Worm (Caenorhabditis elegans) whole organism, L3 larva: Measurements from ENCODE around the gene F20D6.15.

Experiments
- ama-1 ChIP-seq: fragments of 150-350 bp; optimal IDR thresholded peaks from 2 replicates; lab custom pipeline; 2018
- ceh-16 ChIP-seq: sonication (generic microtip); optimal IDR thresholded peaks from 2 replicates; lab custom pipeline; 2017; ENCODE audit warnings: missing biosample characterization, missing genetic modification characterization
- ceh-28 ChIP-seq: fragments of 150-350 bp; optimal IDR thresholded peaks from 2 replicates; lab custom pipeline; 2014; ENCODE audit warnings: missing biosample characterization, missing genetic modification reagents, missing genetic modification characterization
- egl-5 ChIP-seq: fragments of 150-350 bp; optimal IDR thresholded peaks from 2 replicates; lab custom pipeline; 2017; ENCODE audit warnings: missing biosample characterization, missing genetic modification reagents, missing genetic modification characterization, inconsistent platforms
- elt-1 ChIP-seq: fragments of 150-350 bp; optimal IDR thresholded peaks from 2 replicates; lab custom pipeline; 2014; ENCODE audit warnings: missing biosample characterization, missing genetic modification characterization
- elt-3 ChIP-seq, 3 experiments: fragments of 150-350 bp in 1 of 3; sonication (generic microtip) in 2 of 3; optimal IDR thresholded peaks; 2 replicates in 2 of 3; 4 replicates in 1 of 3; lab custom pipeline; 2014 to 2017; ENCODE audit warnings: missing biosample characterization in 3 of 3, missing genetic modification characterization in 3 of 3
- eor-1 ChIP-seq, 2 experiments: fragments of 150-350 bp; optimal IDR thresholded peaks; 2 replicates each; lab custom pipeline; 2014 to 2018; ENCODE audit warnings: missing biosample characterization in 2 of 2, missing genetic modification characterization in 2 of 2
- fkh-10 ChIP-seq: sonication (generic microtip); optimal IDR thresholded peaks from 2 replicates; lab custom pipeline; 2017; ENCODE audit warnings: missing biosample characterization, missing genetic modification reagents, missing genetic modification characterization
- fkh-2 ChIP-seq: fragments of 150-350 bp; optimal IDR thresholded peaks from 2 replicates; lab custom pipeline; 2014; ENCODE audit warnings: missing biosample characterization, missing genetic modification reagents, missing genetic modification characterization
- hmg-11 ChIP-seq: sonication (generic microtip); optimal IDR thresholded peaks from 2 replicates; lab custom pipeline; 2016; ENCODE audit warnings: missing genetic modification characterization, missing compliant biosample characterization
- jun-1 ChIP-seq: fragments of 150-350 bp; optimal IDR thresholded peaks from 2 replicates; lab custom pipeline; 2014; ENCODE audit warnings: missing biosample characterization, missing genetic modification reagents, missing genetic modification characterization
- lin-39 ChIP-seq: fragments of 150-350 bp; optimal IDR thresholded peaks from 2 replicates; lab custom pipeline; 2018; ENCODE audit warnings: missing biosample characterization, missing genetic modification reagents, missing genetic modification characterization
- mdl-1 ChIP-seq: fragments of 150-350 bp; optimal IDR thresholded peaks from 2 replicates; lab custom pipeline; 2014; ENCODE audit warnings: missing biosample characterization, missing genetic modification characterization
- mml-1 ChIP-seq: fragments of 150-350 bp; sonication (generic microtip); optimal IDR thresholded peaks from 3 replicates; lab custom pipeline; 2014; ENCODE audit warnings: missing biosample characterization, missing genetic modification characterization
- nhr-11 ChIP-seq: fragments of 150-350 bp; optimal IDR thresholded peaks from 2 replicates; lab custom pipeline; 2014; ENCODE audit warnings: missing biosample characterization, missing genetic modification characterization
- nhr-28 ChIP-seq: fragments of 150-350 bp; optimal IDR thresholded peaks from 2 replicates; lab custom pipeline; 2014; ENCODE audit warnings: missing biosample characterization, missing genetic modification characterization
- nhr-43 ChIP-seq: sonication (generic microtip); optimal IDR thresholded peaks from 2 replicates; lab custom pipeline; 2016; ENCODE audit warnings: mild to moderate bottlenecking, missing genetic modification characterization, missing compliant biosample characterization; ENCODE audit not compliant: poor library complexity, severe bottlenecking
- nhr-67 ChIP-seq: fragments of 150-350 bp; optimal IDR thresholded peaks from 2 replicates; lab custom pipeline; 2014; ENCODE audit warnings: missing biosample characterization, missing genetic modification characterization
- nhr-76 ChIP-seq: fragments of 150-350 bp; sonication (generic microtip); optimal IDR thresholded peaks from 5 replicates; lab custom pipeline; 2014; ENCODE audit warnings: missing biosample characterization, missing genetic modification characterization
- pha-4 ChIP-seq: fragments of 150-350 bp; optimal IDR thresholded peaks from 2 replicates; lab custom pipeline; 2014; ENCODE audit warnings: missing biosample characterization, missing genetic modification reagents, missing genetic modification characterization
- skn-1 ChIP-seq: fragments of 150-350 bp; optimal IDR thresholded peaks from 2 replicates; lab custom pipeline; 2014; ENCODE audit warnings: missing biosample characterization, missing genetic modification characterization
- snpc-4 ChIP-seq: fragments of 150-350 bp; optimal IDR thresholded peaks from 2 replicates; lab custom pipeline; 2014; ENCODE audit warnings: missing biosample characterization, missing genetic modification characterization
- tbx-2 ChIP-seq: sonication (generic microtip); optimal IDR thresholded peaks from 2 replicates; lab custom pipeline; 2016; ENCODE audit warnings: mild to moderate bottlenecking, missing genetic modification characterization, missing compliant biosample characterization
- unc-39 ChIP-seq: sonication (generic microtip); optimal IDR thresholded peaks from 4 replicates; lab custom pipeline; 2017; ENCODE audit warnings: missing biosample characterization, missing genetic modification characterization
- unc-62 ChIP-seq: fragments of 150-350 bp; sonication (generic microtip); optimal IDR thresholded peaks from 4 replicates; lab custom pipeline; 2014; ENCODE audit warnings: missing biosample characterization, missing genetic modification reagents, missing genetic modification characterization
- ztf-11 ChIP-seq: fragments of 150-350 bp; optimal IDR thresholded peaks from 2 replicates; lab custom pipeline; 2014; ENCODE audit warnings: missing biosample characterization, missing genetic modification characterization

Gene F20D6.15

DNA sequence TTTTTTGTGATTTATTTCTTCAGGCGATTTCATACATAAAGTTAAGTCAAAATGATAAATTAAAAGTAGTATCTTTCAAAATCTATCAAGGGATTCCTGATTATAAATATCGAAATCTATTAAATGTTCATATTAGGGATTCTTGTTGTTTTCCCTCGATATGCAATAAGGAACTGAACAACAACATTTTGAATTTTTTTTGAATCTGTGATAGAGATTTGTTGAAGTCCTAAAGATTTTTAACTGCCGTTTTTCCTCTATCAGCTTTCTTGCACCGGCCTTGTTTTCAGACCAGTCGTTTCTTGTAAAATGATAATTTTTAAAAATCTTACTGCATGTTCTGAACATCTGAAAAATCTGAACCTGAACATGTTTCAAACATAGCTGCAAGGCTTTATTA, 32.5 kb downstream of the F20D6.15 start:
- TF ChIP-seq mdl-1 (no peak), fkh-10 (GFP tag; lab: Kevin White, UChicago) (no peak), tbx-2 (tag; lab: Kevin White, UChicago) (no peak), ama-1 (lab: Kevin White, UChicago) (no peak), eor-1 (tag; optimal IDR thresholded peaks at IDR 0.05; lab: Kevin White, UChicago) (no peak), unc-39 (tag; lab: Kevin White, UChicago) (no peak), unc-62 (no peak), elt-3 (tag; optimal IDR thresholded peaks at IDR 0.05; lab: Kevin White, UChicago) (no peak), skn-1 (tag; lab: Kevin White, UChicago) (no peak), nhr-28 (tag; lab: Kevin White, UChicago) (no peak), ztf-11 (no peak), egl-5 (tag; lab: Kevin White, UChicago) (no peak), fkh-2 (no peak)

DNA sequence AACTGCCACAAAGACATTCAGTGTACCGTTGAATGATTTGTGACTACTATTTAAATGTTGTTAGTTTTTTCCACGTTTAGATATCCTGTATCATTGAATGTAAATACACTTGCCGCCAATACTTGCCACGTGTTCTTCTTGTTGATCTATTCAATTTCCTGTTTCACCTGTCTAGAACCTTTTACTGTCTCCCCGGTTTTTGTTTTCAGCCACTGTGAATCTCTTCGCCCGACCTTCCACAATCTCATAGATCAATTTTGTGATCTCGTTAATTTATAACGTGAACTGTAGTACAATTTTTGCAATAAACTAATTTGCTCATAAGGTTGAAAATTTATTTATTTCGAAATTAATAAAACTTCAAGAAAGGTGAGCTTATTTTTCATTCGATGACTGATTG, 42.9 kb downstream of the F20D6.15 start, which contains the start of gene D1014.13:
Gene D1014.13, plus strand, starts transcription at position 301 of the 400 bp plus-strand sequence.
- TF ChIP-seq ceh-28 (tag; lab: Kevin White, UChicago) (no peak), elt-1 (no peak), nhr-76 (tag; lab: Kevin White, UChicago) (no peak), nhr-28 (tag; lab: Kevin White, UChicago) (no peak)
- TF ChIP-seq, all 47 proteins: peak for 0

ce11 chrV:8144515-8144914, 43.8 kb downstream of the F20D6.15 start:
- TF ChIP-seq snpc-4 (tag; lab: Kevin White, UChicago), result no peak
- TF ChIP-seq mdl-1, result no peak
- no peak for TF ChIP-seq pha-4 (tag; lab: Kevin White, UChicago)
- TF ChIP-seq hmg-11, result no peak
- TF ChIP-seq nhr-43 (tag; lab: Kevin White, UChicago), result no peak
- TF ChIP-seq nhr-76 (tag; lab: Kevin White, UChicago), result no peak
- TF ChIP-seq ceh-16, result no peak
- TF ChIP-seq unc-39 (tag; lab: Kevin White, UChicago), result no peak
- no peak for TF ChIP-seq nhr-67
- TF ChIP-seq lin-39 (tag; lab: Kevin White, UChicago), result no peak
- no peak for TF ChIP-seq nhr-11 (tag; lab: Kevin White, UChicago)
- TF ChIP-seq eor-1 (tag; optimal IDR thresholded peaks at IDR 0.05; lab: Kevin White, UChicago), result no peak
- TF ChIP-seq mml-1 (tag; lab: Kevin White, UChicago), result no peak
- TF ChIP-seq ceh-28 (tag; lab: Kevin White, UChicago), result no peak
- no peak for TF ChIP-seq unc-62
- TF ChIP-seq jun-1 (tag; lab: Kevin White, UChicago), result no peak
- TF ChIP-seq, all 47 proteins: peak for 0

ce11 chrV:8143605-8144004, 44.7 kb downstream of the F20D6.15 start, which contains the start of gene D1014.2:
Gene D1014.2, plus strand, starts transcription at chrV:8143905.
- TF ChIP-seq nhr-76 (tag; lab: Kevin White, UChicago), result no peak
